Worm (Caenorhabditis elegans) whole organism, midembryonic: ENCODE measurements around the gene ttr-35.

Experiments
- T22C8.4 ChIP-seq: fragments of 200-800 bp; sonication (Bioruptor generic); IDR thresholded peaks from 2 replicates; pipeline ENCODE4 v1.3.6; 2022; ENCODE audit warnings: missing genetic modification characterization, missing compliant biosample characterization
- cog-1 ChIP-seq: sonication (generic microtip); optimal IDR thresholded peaks from 2 replicates; lab custom pipeline; 2016; ENCODE audit warnings: missing genetic modification characterization, missing compliant biosample characterization
- flt-1 ChIP-seq: fragments of 200-800 bp; sonication (Bioruptor generic); IDR thresholded peaks from 2 replicates; pipeline ENCODE4 v1.3.6; 2022; ENCODE audit warnings: missing genetic modification characterization, missing compliant biosample characterization
- klf-2 ChIP-seq: fragments of 200-800 bp; sonication (Bioruptor generic); conservative IDR thresholded peaks from 2 replicates; pipeline ENCODE4 v1.3.6; 2022; ENCODE audit warnings: missing genetic modification reagents, missing genetic modification characterization, missing compliant biosample characterization
- ref-1 ChIP-seq: fragments of 200-800 bp; sonication (Bioruptor generic); conservative IDR thresholded peaks from 2 replicates; pipeline ENCODE4 v1.3.6; 2022; ENCODE audit warnings: missing genetic modification reagents, missing genetic modification characterization, missing compliant biosample characterization
- tab-1 ChIP-seq: fragments of 200-800 bp; sonication (Bioruptor generic); IDR thresholded peaks from 2 replicates; pipeline ENCODE4 v1.3.6; 2022; ENCODE audit warnings: missing genetic modification characterization, missing compliant biosample characterization
- ztf-23 ChIP-seq: fragments of 200-800 bp; sonication (Bioruptor generic); IDR thresholded peaks from 2 replicates; pipeline ENCODE4 v1.3.6; 2022; ENCODE audit warnings: missing genetic modification reagents, missing genetic modification characterization, missing compliant biosample characterization

DNA sequence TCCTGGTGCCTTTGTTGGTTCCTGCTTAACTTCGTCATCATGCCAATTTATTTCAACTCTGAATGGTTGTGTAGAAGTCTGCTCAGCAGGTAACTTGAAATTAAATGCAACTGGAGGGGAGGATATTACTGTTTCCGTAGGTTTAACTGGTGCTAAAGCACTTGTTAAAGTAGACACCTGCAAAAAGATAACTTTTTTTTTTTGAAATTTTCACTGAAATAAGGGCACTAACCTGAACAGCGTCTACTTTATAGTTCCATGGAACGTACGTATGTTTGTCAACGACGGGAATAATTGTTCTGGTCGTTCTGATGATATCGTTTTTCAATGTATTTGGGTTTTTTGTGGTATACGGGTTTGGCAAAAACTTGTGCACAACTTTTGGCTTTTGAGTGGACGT lies 48.4 kb downstream of the ttr-35 start:
- TF ChIP-seq flt-1 (GFP tag; lab: Robert Waterston, UW) (no peak), ztf-23 (GFP tag; lab: Robert Waterston, UW) (no peak), ref-1 (GFP tag; lab: Robert Waterston, UW) (no peak), cog-1 (tag; lab: Kevin White, UChicago) (no peak), tab-1 (GFP tag; lab: Robert Waterston, UW) (no peak), klf-2 (GFP tag; lab: Robert Waterston, UW) (no peak), T22C8.4 (GFP tag; lab: Robert Waterston, UW) (no peak)
